Fruit fly (Drosophila melanogaster): ENCODE results near the gene mtgo.
A peak's percentile ranks its signal among the peaks of the same experiment; 100 is the strongest.

The mtgo gene

dm6 chr2L:16500469-16500868 is 44.3 kb upstream of the mtgo start (continued):
- no peak for TF ChIP-seq CG6791 (GFP tag; IDR thresholded peaks at IDR 0.05; ENCODE audit: partially characterized antibody)
- no peak for TF ChIP-seq HLH4C (GFP tag; IDR thresholded peaks at IDR 0.05; ENCODE audit: partially characterized antibody)
- TF ChIP-seq ttk (GFP tag; IDR thresholded peaks at IDR 0.05), result peak; percentile 93
- TF ChIP-seq Ssrp (tag; optimal IDR thresholded peaks at IDR 0.05), result peak; percentile 87
- no peak for TF ChIP-seq Dll (GFP tag; IDR thresholded peaks at IDR 0.05; ENCODE audit: partially characterized antibody)
- TF ChIP-seq CG10654 (GFP tag; optimal IDR thresholded peaks at IDR 0.05), result peak; percentile 82
- peak; percentile 76 for TF ChIP-seq dati (GFP tag; IDR thresholded peaks at IDR 0.05)
- peak; percentile 30 for TF ChIP-seq da (GFP tag; optimal IDR thresholded peaks at IDR 0.05)
- no peak; the same call in 1 of the 2 replicates for TF ChIP-seq dan (GFP tag; IDR thresholded peaks at IDR 0.05)
- no peak for TF ChIP-seq Dfd (GFP tag; optimal IDR thresholded peaks at IDR 0.05)
- TF ChIP-seq gcm (GFP tag; optimal IDR thresholded peaks at IDR 0.05), result peak; percentile 98
- peak; percentile 82; the same call in 2 of the 3 replicates for TF ChIP-seq C15 (GFP tag; IDR thresholded peaks at IDR 0.05)
- TF ChIP-seq HmgD (GFP tag; optimal IDR thresholded peaks at IDR 0.05), result peak; percentile 16
- no peak for TF ChIP-seq cad (GFP tag; optimal IDR thresholded peaks at IDR 0.05)
- peak; percentile 90 for TF ChIP-seq Optix (GFP tag; IDR thresholded peaks at IDR 0.05)
- no peak for TF ChIP-seq Sin3A (optimal IDR thresholded peaks at IDR 0.05)
- peak; percentile 89 for TF ChIP-seq Blimp-1 (GFP tag; optimal IDR thresholded peaks at IDR 0.05)
- TF ChIP-seq pho (GFP tag; optimal IDR thresholded peaks at IDR 0.05), result peak; percentile 80
- TF ChIP-seq sob (GFP tag; IDR thresholded peaks at IDR 0.05), result peak; percentile 95
- peak; percentile 32 for TF ChIP-seq CG3163 (GFP tag; optimal IDR thresholded peaks at IDR 0.05)
- TF ChIP-seq Xbp1 (GFP tag; optimal IDR thresholded peaks at IDR 0.05), result peak; percentile 89
- TF ChIP-seq peb (GFP tag; IDR thresholded peaks at IDR 0.05), result peak; percentile 86
- peak; percentile 91 for TF ChIP-seq CG9817 (tag; optimal IDR thresholded peaks at IDR 0.05)
- peak; percentile 82 for TF ChIP-seq CG13123 (GFP tag; optimal IDR thresholded peaks at IDR 0.05)
- peak; percentile 68; the same call in 2 of the 3 replicates for TF ChIP-seq sr (GFP tag; IDR thresholded peaks at IDR 0.05)
- peak; percentile 73 for TF ChIP-seq Dad (GFP tag; optimal IDR thresholded peaks at IDR 0.05)
- TF ChIP-seq CG12219 (GFP tag; optimal IDR thresholded peaks at IDR 0.05), result peak; percentile 92
- peak; percentile 72 for TF ChIP-seq fd64A (GFP tag; optimal IDR thresholded peaks at IDR 0.05)
- peak; percentile 83 for TF ChIP-seq Dbx (GFP tag; IDR thresholded peaks at IDR 0.05)
- TF ChIP-seq lab (GFP tag; optimal IDR thresholded peaks at IDR 0.05), result peak; percentile 89
- TF ChIP-seq chn (GFP tag; optimal IDR thresholded peaks at IDR 0.05), result peak; percentile 80
- TF ChIP-seq Hmr (GFP tag; optimal IDR thresholded peaks at IDR 0.05), result peak; percentile 92
- TF ChIP-seq caup (GFP tag; optimal IDR thresholded peaks at IDR 0.05; ENCODE audit: severe bottlenecking), result peak; percentile 83
- TF ChIP-seq CG1647 (GFP tag; optimal IDR thresholded peaks at IDR 0.05), result peak; percentile 67
- TF ChIP-seq CG4424 (GFP tag; optimal IDR thresholded peaks at IDR 0.05), result peak; percentile 76
- peak; percentile 90 for TF ChIP-seq CG10209 (GFP tag; optimal IDR thresholded peaks at IDR 0.05)
- peak; percentile 72 for TF ChIP-seq E2f2 (GFP tag; IDR thresholded peaks at IDR 0.05)
- TF ChIP-seq otp (GFP tag; IDR thresholded peaks at IDR 0.05), result peak; percentile 94
- peak; percentile 69 for TF ChIP-seq CHES-1-like (GFP tag; optimal IDR thresholded peaks at IDR 0.05)
- TF ChIP-seq vvl (GFP tag; IDR thresholded peaks at IDR 0.05), result peak; percentile 97
- peak; percentile 93 for TF ChIP-seq CG11456 (GFP tag; IDR thresholded peaks at IDR 0.05)
- TF ChIP-seq CG6765 (GFP tag; optimal IDR thresholded peaks at IDR 0.05), result peak; percentile 51
- peak; percentile 87 for TF ChIP-seq Fer1 (GFP tag; optimal IDR thresholded peaks at IDR 0.05)
- peak; percentile 71 for TF ChIP-seq toy (GFP tag; IDR thresholded peaks at IDR 0.05)
- TF ChIP-seq CG14965 (GFP tag; optimal IDR thresholded peaks at IDR 0.05; ENCODE audit: borderline replicate concordance), result peak; percentile 61
- peak; percentile 89 for TF ChIP-seq H2.0 (GFP tag; IDR thresholded peaks at IDR 0.05)
- peak; percentile 94 for TF ChIP-seq sisA (GFP tag; IDR thresholded peaks at IDR 0.05)
- peak; percentile 93 for TF ChIP-seq Ets65A (GFP tag)
- peak; percentile 85 for TF ChIP-seq CG18262 (tag; optimal IDR thresholded peaks at IDR 0.05)
- TF ChIP-seq CG12769 (tag; optimal IDR thresholded peaks at IDR 0.05), result peak; percentile 96
- TF ChIP-seq CG8944 (GFP tag; optimal IDR thresholded peaks at IDR 0.05), result peak; percentile 69
- peak; percentile 73 for TF ChIP-seq CG18476 (GFP tag; optimal IDR thresholded peaks at IDR 0.05)

Measured in whole organism, embryonic.